Worm (Caenorhabditis elegans) whole organism, L2 larva: ENCODE measurements around the gene klp-6.

Experiments
- elt-3 ChIP-seq: sonication (generic microtip); optimal IDR thresholded peaks from 2 replicates; lab custom pipeline; 2017; ENCODE audit warnings: missing biosample characterization, missing genetic modification characterization
- nhr-23 ChIP-seq: fragments of 150-350 bp; optimal IDR thresholded peaks from 2 replicates; lab custom pipeline; 2014; ENCODE audit warnings: missing biosample characterization, missing genetic modification reagents, missing genetic modification characterization

DNA sequence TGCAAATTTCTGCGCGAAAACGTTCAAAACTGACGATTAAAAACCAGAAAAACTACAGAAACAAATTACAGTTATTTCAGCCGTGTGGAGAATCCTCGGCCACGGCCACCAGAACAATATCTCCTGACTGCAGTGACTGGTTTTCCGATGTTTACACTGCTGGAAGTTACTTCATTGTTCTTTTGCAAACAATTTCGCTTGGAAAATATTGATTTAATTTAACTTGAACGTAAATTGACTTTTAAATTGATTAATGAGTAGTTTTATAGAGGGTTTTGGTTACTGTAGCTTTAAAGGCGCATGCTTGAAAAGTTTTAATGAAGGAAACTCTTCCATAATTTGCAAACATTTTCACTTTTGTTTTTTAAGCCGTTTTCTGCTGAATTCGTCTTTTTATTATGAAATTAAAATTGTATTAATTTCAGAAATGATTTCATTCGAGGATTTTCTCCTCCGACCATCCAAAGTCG lies 31.7 kb upstream of the klp-6 start, which contains the start of gene smcr-8:
- TF ChIP-seq nhr-23 (tag; lab: Kevin White, UChicago) (no peak), elt-3 (tag; lab: Kevin White, UChicago) (no peak)
